Worm (Caenorhabditis elegans): ENCODE data around the gene dyrb-1.

DNA sequence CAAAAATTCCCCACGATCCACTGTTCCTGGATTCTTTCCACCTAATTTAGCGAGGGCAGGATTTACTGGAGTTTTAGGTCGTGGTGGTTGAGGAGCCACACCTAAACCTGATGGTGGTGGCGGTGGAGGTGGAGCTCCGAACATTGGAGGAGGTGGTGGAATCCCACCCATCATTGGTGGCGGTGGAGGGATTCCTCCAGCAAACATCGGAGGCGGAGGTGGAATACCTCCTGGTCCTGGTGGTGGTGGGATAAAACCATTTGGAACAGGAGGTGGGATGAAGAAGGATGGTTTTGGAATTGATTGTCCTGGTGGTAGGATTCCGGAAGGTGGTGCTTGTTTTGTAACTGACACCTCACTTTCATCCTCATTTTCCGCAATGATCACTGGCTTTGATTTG lies 37.1 kb downstream of the dyrb-1 start:
- TF ChIP-seq flt-1 (GFP tag; IDR thresholded peaks at IDR 0.05) (no peak), B0310.2 (tag; optimal IDR thresholded peaks at IDR 0.05) (no peak)
